In the genomic region with DNA sequence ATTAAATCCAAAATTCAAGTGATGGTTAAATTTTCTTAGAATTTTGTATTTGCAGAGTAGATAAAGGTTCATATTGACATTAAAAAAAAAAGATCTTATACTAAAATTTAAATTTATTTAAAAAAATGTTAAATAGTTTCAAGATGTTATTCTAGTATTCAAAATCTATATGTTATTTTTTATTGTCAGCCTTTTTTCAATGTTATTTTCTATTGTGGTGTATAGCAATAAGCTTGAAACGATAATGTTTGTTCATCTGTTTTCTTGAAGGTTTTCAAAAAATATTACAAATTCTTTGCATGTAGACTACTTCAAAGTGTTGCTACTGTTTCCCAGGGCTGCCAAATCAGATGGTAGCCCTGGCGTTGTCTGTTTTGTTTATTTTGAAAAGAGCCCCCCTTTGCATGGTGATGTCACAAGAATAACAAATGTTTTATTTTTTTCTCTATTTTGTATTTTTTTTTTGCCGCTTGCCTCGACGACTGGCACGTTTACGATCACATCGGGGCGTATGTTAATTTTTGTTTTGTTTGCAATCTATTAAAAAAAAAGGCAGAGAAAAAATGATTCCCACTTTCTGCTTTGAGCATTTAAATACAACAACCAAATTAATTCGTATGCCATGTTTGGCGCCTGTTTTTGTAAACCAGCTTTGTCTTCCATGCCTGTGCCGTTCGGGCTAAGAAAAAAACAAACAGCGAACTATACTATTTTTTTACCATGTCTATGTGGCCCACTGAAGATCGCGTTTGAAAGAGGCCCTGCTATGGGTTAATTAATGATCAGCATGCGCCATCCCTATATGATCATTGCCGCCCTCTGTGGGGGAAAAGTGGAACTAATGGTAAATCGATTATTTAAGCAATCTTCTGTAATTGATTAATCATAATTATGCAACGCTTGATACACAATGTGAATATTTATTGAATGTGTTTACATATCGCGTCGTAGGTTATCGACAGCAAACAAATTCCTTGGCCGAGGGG, we compare ENCODE assay signal across 1 fruit fly cellular context.
TF ChIP-seq lines count a peak whose summit lies in the region.

No protein-coding gene starts in this region.

TF ChIP-seq in whole organism, embryonic, 481 proteins besides CTCF, POLR2A, EP300 and RAD21 (continued from another document and continues in another):
- TF ChIP-seq grau (tag; optimal IDR thresholded peaks at IDR 0.05; lab: Kevin White, UChicago), result peak; percentile 85
- TF ChIP-seq CG12391 (tag; optimal IDR thresholded peaks at IDR 0.05; lab: Kevin White, UChicago), result peak; percentile 81
- no peak for TF ChIP-seq oc (tag; optimal IDR thresholded peaks at IDR 0.05; lab: Kevin White, UChicago)
- no peak for TF ChIP-seq MESR4 (GFP tag; optimal IDR thresholded peaks at IDR 0.05; lab: Kevin White, UChicago)
- TF ChIP-seq CG8089 (GFP tag; optimal IDR thresholded peaks at IDR 0.05; lab: Kevin White, UChicago), result no peak
- no peak for TF ChIP-seq Fer2 (tag; optimal IDR thresholded peaks at IDR 0.05; lab: Kevin White, UChicago)
- no peak for TF ChIP-seq HLH54F (GFP tag; optimal IDR thresholded peaks at IDR 0.05; lab: Kevin White, UChicago)
- TF ChIP-seq zfh1 (GFP tag; IDR thresholded peaks at IDR 0.05; lab: Robert Waterston, UW), result peak; percentile 17; the same call in 1 of the 3 replicates
- no peak for TF ChIP-seq cato (GFP tag; optimal IDR thresholded peaks at IDR 0.05; lab: Kevin White, UChicago; ENCODE audit: borderline replicate concordance)
- peak; percentile 57 for TF ChIP-seq Xbp1 (GFP tag; optimal IDR thresholded peaks at IDR 0.05; lab: Kevin White, UChicago)
- TF ChIP-seq CG11085 (GFP tag; IDR thresholded peaks at IDR 0.05; lab: Robert Waterston, UW), result peak; percentile 14; the same call in 1 of the 2 replicates
- TF ChIP-seq CG8290 (GFP tag; optimal IDR thresholded peaks at IDR 0.05; lab: Kevin White, UChicago), result peak; percentile 1
- TF ChIP-seq CG8290 (tag; optimal IDR thresholded peaks at IDR 0.05; lab: Kevin White, UChicago), result peak in 1 of 2 experiments; percentile 90
- TF ChIP-seq tio (GFP tag; optimal IDR thresholded peaks at IDR 0.05; lab: Kevin White, UChicago), result peak; percentile 79
- TF ChIP-seq CG3847 (GFP tag; IDR thresholded peaks at IDR 0.05; lab: Robert Waterston, UW), result peak; percentile 8; the same call in 1 of the 2 replicates
- peak; percentile 20 for TF ChIP-seq ash1 (GFP tag; optimal IDR thresholded peaks at IDR 0.05; lab: Kevin White, UChicago)
- peak; percentile 33 for TF ChIP-seq CG1603 (tag; optimal IDR thresholded peaks at IDR 0.05; lab: Kevin White, UChicago)
- no peak for TF ChIP-seq CG16779 (GFP tag; IDR thresholded peaks at IDR 0.05; lab: Robert Waterston, UW)
- TF ChIP-seq run (tag; optimal IDR thresholded peaks at IDR 0.05; lab: Kevin White, UChicago), result peak; percentile 38
- no peak for TF ChIP-seq Lim3 (GFP tag; IDR thresholded peaks at IDR 0.05; lab: Robert Waterston, UW)
- TF ChIP-seq Ravus (GFP tag; IDR thresholded peaks at IDR 0.05; lab: Robert Waterston, UW), result no peak
- no peak for TF ChIP-seq Abd-B (GFP tag; optimal IDR thresholded peaks at IDR 0.05; lab: Kevin White, UChicago)
- TF ChIP-seq bab2 (GFP tag; optimal IDR thresholded peaks at IDR 0.05; lab: Kevin White, UChicago), result peak; percentile 9
- TF ChIP-seq z (GFP tag; IDR thresholded peaks at IDR 0.05; lab: Robert Waterston, UW), result no peak
- TF ChIP-seq CG8478 (optimal IDR thresholded peaks at IDR 0.05; lab: Kevin White, UChicago), result no peak
- TF ChIP-seq Hmr (GFP tag; optimal IDR thresholded peaks at IDR 0.05; lab: Kevin White, UChicago), result no peak
- peak; percentile 4 for TF ChIP-seq CG12744 (GFP tag; optimal IDR thresholded peaks at IDR 0.05; lab: Kevin White, UChicago)
- TF ChIP-seq YL-1 (GFP tag; optimal IDR thresholded peaks at IDR 0.05; lab: Kevin White, UChicago), result no peak
- TF ChIP-seq Atf-2 (GFP tag; optimal IDR thresholded peaks at IDR 0.05; lab: Kevin White, UChicago), result no peak
- peak; percentile 31 for TF ChIP-seq CG13624 (GFP tag; optimal IDR thresholded peaks at IDR 0.05; lab: Kevin White, UChicago)
- TF ChIP-seq mam (GFP tag; optimal IDR thresholded peaks at IDR 0.05; lab: Kevin White, UChicago), result peak; percentile 39
- TF ChIP-seq CG2889 (GFP tag; IDR thresholded peaks at IDR 0.05; lab: Robert Waterston, UW), result no peak
- no peak for TF ChIP-seq CG17802 (tag; optimal IDR thresholded peaks at IDR 0.05; lab: Kevin White, UChicago)
- peak; percentile 57 for TF ChIP-seq CG7556 (GFP tag; optimal IDR thresholded peaks at IDR 0.05; lab: Kevin White, UChicago)
- peak; percentile 8 for TF ChIP-seq CG1647 (GFP tag; optimal IDR thresholded peaks at IDR 0.05; lab: Kevin White, UChicago)
- TF ChIP-seq Poxn (GFP tag; IDR thresholded peaks at IDR 0.05; lab: Robert Waterston, UW), result no peak
- peak; percentile 92 for TF ChIP-seq CG7928 (GFP tag; optimal IDR thresholded peaks at IDR 0.05; lab: Kevin White, UChicago)
- peak; percentile 40; the same call in 1 of the 3 replicates for TF ChIP-seq Aef1 (GFP tag; IDR thresholded peaks at IDR 0.05; lab: Robert Waterston, UW)
- no peak for TF ChIP-seq CG3726 (GFP tag; IDR thresholded peaks at IDR 0.05; lab: Robert Waterston, UW)
- no peak; the same call in 1 of the 2 replicates for TF ChIP-seq Atf6 (GFP tag; IDR thresholded peaks at IDR 0.05; lab: Robert Waterston, UW)
- TF ChIP-seq CG6813 (GFP tag; optimal IDR thresholded peaks at IDR 0.05; lab: Kevin White, UChicago), result no peak
- peak; percentile 28 for TF ChIP-seq CG16863 (GFP tag; optimal IDR thresholded peaks at IDR 0.05; lab: Kevin White, UChicago)
- TF ChIP-seq jigr1 (GFP tag; IDR thresholded peaks at IDR 0.05; lab: Robert Waterston, UW), result no peak
- TF ChIP-seq gsb (GFP tag; IDR thresholded peaks at IDR 0.05; lab: Robert Waterston, UW), result no peak
- peak; percentile 18 for TF ChIP-seq CG17359 (tag; optimal IDR thresholded peaks at IDR 0.05; lab: Kevin White, UChicago)
- peak; percentile 18; the same call in 1 of the 2 replicates for TF ChIP-seq ara (GFP tag; IDR thresholded peaks at IDR 0.05; lab: Robert Waterston, UW)
- TF ChIP-seq pum (GFP tag; optimal IDR thresholded peaks at IDR 0.05; lab: Kevin White, UChicago), result no peak
- no peak for TF ChIP-seq bigmax (GFP tag; optimal IDR thresholded peaks at IDR 0.05; lab: Kevin White, UChicago)
- peak; percentile 56 for TF ChIP-seq bcd (GFP tag; optimal IDR thresholded peaks at IDR 0.05; lab: Kevin White, UChicago)
- TF ChIP-seq CG2129 (GFP tag; IDR thresholded peaks at IDR 0.05; lab: Robert Waterston, UW; ENCODE audit: partially characterized antibody), result no peak
- peak; percentile 26 for TF ChIP-seq Deaf1 (tag; optimal IDR thresholded peaks at IDR 0.05; lab: Kevin White, UChicago)
- no peak; the same call in 2 of the 3 replicates for TF ChIP-seq CG34422 (GFP tag; IDR thresholded peaks at IDR 0.05; lab: Robert Waterston, UW)
- TF ChIP-seq CG5245 (GFP tag; optimal IDR thresholded peaks at IDR 0.05; lab: Kevin White, UChicago), result peak; percentile 21
- TF ChIP-seq lbe (GFP tag; optimal IDR thresholded peaks at IDR 0.05; lab: Kevin White, UChicago), result no peak
- peak; percentile 0 for TF ChIP-seq CG8944 (GFP tag; optimal IDR thresholded peaks at IDR 0.05; lab: Kevin White, UChicago)
- no peak for TF ChIP-seq kay (GFP tag; optimal IDR thresholded peaks at IDR 0.05; lab: Kevin White, UChicago)
- no peak for TF ChIP-seq pnt (GFP tag; optimal IDR thresholded peaks at IDR 0.05; lab: Kevin White, UChicago)
- TF ChIP-seq MTF-1 (GFP tag; optimal IDR thresholded peaks at IDR 0.05; lab: Kevin White, UChicago; ENCODE audit: borderline replicate concordance), result peak; percentile 24
- no peak for TF ChIP-seq TFAM (GFP tag; optimal IDR thresholded peaks at IDR 0.05; lab: Kevin White, UChicago)
- TF ChIP-seq pfk (GFP tag; optimal IDR thresholded peaks at IDR 0.05; lab: Kevin White, UChicago), result no peak
- peak; percentile 40 for TF ChIP-seq scrt (GFP tag; optimal IDR thresholded peaks at IDR 0.05; lab: Kevin White, UChicago)
- peak; percentile 69 for TF ChIP-seq CG13424 (tag; optimal IDR thresholded peaks at IDR 0.05; lab: Kevin White, UChicago)
- peak; percentile 52 for TF ChIP-seq dmrt99B (tag; optimal IDR thresholded peaks at IDR 0.05; lab: Kevin White, UChicago)
- TF ChIP-seq CG9932 (GFP tag; IDR thresholded peaks at IDR 0.05; lab: Robert Waterston, UW), result peak; percentile 73
- no peak for TF ChIP-seq prd (optimal IDR thresholded peaks at IDR 0.05; lab: Kevin White, UChicago)
- peak; percentile 50; the same call in 2 of the 3 replicates for TF ChIP-seq prd (GFP tag; IDR thresholded peaks at IDR 0.05; lab: Robert Waterston, UW)
- TF ChIP-seq CG7963 (GFP tag; IDR thresholded peaks at IDR 0.05; lab: Robert Waterston, UW; ENCODE audit: partially characterized antibody), result no peak
- peak; percentile 30; the same call in 1 of the 3 replicates for TF ChIP-seq CG14050 (GFP tag; IDR thresholded peaks at IDR 0.05; lab: Robert Waterston, UW)
- TF ChIP-seq Bteb2 (GFP tag; optimal IDR thresholded peaks at IDR 0.05; lab: Kevin White, UChicago), result no peak
- peak; percentile 77 for TF ChIP-seq mirr (GFP tag; optimal IDR thresholded peaks at IDR 0.05; lab: Kevin White, UChicago)
- TF ChIP-seq gfzf (GFP tag; optimal IDR thresholded peaks at IDR 0.05; lab: Kevin White, UChicago), result no peak
- TF ChIP-seq croc (GFP tag; conservative IDR thresholded peaks at IDR 0.05; lab: Robert Waterston, UW), result no peak
- peak; percentile 56; the same call in 1 of the 3 replicates for TF ChIP-seq CG17361 (GFP tag; IDR thresholded peaks at IDR 0.05; lab: Robert Waterston, UW)
- peak; percentile 52 for TF ChIP-seq CG7786 (GFP tag; optimal IDR thresholded peaks at IDR 0.05; lab: Kevin White, UChicago)
- peak; percentile 54 for TF ChIP-seq CG31365 (tag; optimal IDR thresholded peaks at IDR 0.05; lab: Kevin White, UChicago)
- peak; percentile 35 for TF ChIP-seq Blimp-1 (GFP tag; optimal IDR thresholded peaks at IDR 0.05; lab: Kevin White, UChicago)
- TF ChIP-seq CG13894 (tag; optimal IDR thresholded peaks at IDR 0.05; lab: Kevin White, UChicago), result peak; percentile 93
- peak; percentile 38 for TF ChIP-seq ind (GFP tag; optimal IDR thresholded peaks at IDR 0.05; lab: Kevin White, UChicago)
- TF ChIP-seq CG14860 (GFP tag; IDR thresholded peaks at IDR 0.05; lab: Robert Waterston, UW; ENCODE audit: partially characterized antibody), result no peak
- TF ChIP-seq pan (optimal IDR thresholded peaks at IDR 0.05; lab: Kevin White, UChicago), result no peak
- peak in 1 of 2 experiments; percentile 4 for TF ChIP-seq pan (GFP tag; optimal IDR thresholded peaks at IDR 0.05 in 1 of 2, IDR thresholded peaks at IDR 0.05 in 1 of 2)
- TF ChIP-seq Oli (tag; optimal IDR thresholded peaks at IDR 0.05; lab: Kevin White, UChicago), result peak; percentile 63
- TF ChIP-seq pros (GFP tag; optimal IDR thresholded peaks at IDR 0.05; lab: Kevin White, UChicago), result no peak
- no peak for TF ChIP-seq Xrp1 (GFP tag; IDR thresholded peaks at IDR 0.05; lab: Robert Waterston, UW)
- TF ChIP-seq Bdp1 (GFP tag; optimal IDR thresholded peaks at IDR 0.05; lab: Kevin White, UChicago), result no peak
- TF ChIP-seq CG9609 (GFP tag; optimal IDR thresholded peaks at IDR 0.05; lab: Kevin White, UChicago), result peak; percentile 12
- no peak for TF ChIP-seq CG4282 (GFP tag; optimal IDR thresholded peaks at IDR 0.05; lab: Kevin White, UChicago)
- TF ChIP-seq crp (GFP tag; optimal IDR thresholded peaks at IDR 0.05; lab: Kevin White, UChicago), result no peak
- TF ChIP-seq ftz-f1 (GFP tag; optimal IDR thresholded peaks at IDR 0.05; lab: Kevin White, UChicago), result no peak
- TF ChIP-seq slbo (GFP tag; IDR thresholded peaks at IDR 0.05; lab: Robert Waterston, UW), result peak; percentile 53
- TF ChIP-seq Eip74EF (GFP tag; optimal IDR thresholded peaks at IDR 0.05; lab: Kevin White, UChicago), result peak in 1 of 2 experiments; percentile 36
- TF ChIP-seq Kr (GFP tag; optimal IDR thresholded peaks at IDR 0.05; lab: Kevin White, UChicago), result no peak
- TF ChIP-seq CG9876 (GFP tag; optimal IDR thresholded peaks at IDR 0.05; lab: Kevin White, UChicago), result no peak
- TF ChIP-seq Awh (GFP tag; IDR thresholded peaks at IDR 0.05; lab: Robert Waterston, UW), result peak; percentile 52; the same call in 1 of the 2 replicates
- peak; percentile 90 for TF ChIP-seq abd-A (tag; optimal IDR thresholded peaks at IDR 0.05; lab: Kevin White, UChicago)
- no peak for TF ChIP-seq trh (GFP tag; optimal IDR thresholded peaks at IDR 0.05; lab: Kevin White, UChicago)
- peak; percentile 67 for TF ChIP-seq Atf3 (GFP tag; optimal IDR thresholded peaks at IDR 0.05; lab: Kevin White, UChicago)
- TF ChIP-seq CG6854 (GFP tag; optimal IDR thresholded peaks at IDR 0.05; lab: Kevin White, UChicago), result no peak
- peak; percentile 48 for TF ChIP-seq chn (GFP tag; optimal IDR thresholded peaks at IDR 0.05; lab: Kevin White, UChicago)
- no peak for TF ChIP-seq CG10431 (GFP tag; optimal IDR thresholded peaks at IDR 0.05; lab: Kevin White, UChicago)
- TF ChIP-seq CG6654 (GFP tag; optimal IDR thresholded peaks at IDR 0.05; lab: Kevin White, UChicago), result no peak
- peak; percentile 49 for TF ChIP-seq CrebB (tag; optimal IDR thresholded peaks at IDR 0.05; lab: Kevin White, UChicago)
- TF ChIP-seq insv (GFP tag; optimal IDR thresholded peaks at IDR 0.05; lab: Kevin White, UChicago), result no peak
- peak; percentile 31; the same call in 1 of the 3 replicates for TF ChIP-seq CG11695 (GFP tag; IDR thresholded peaks at IDR 0.05; lab: Robert Waterston, UW)
- no peak for TF ChIP-seq HLH4C (GFP tag; IDR thresholded peaks at IDR 0.05; lab: Robert Waterston, UW; ENCODE audit: partially characterized antibody)
- TF ChIP-seq CG33213 (GFP tag; optimal IDR thresholded peaks at IDR 0.05; lab: Kevin White, UChicago), result no peak
- no peak for TF ChIP-seq psq (GFP tag; optimal IDR thresholded peaks at IDR 0.05; lab: Kevin White, UChicago)
- no peak for TF ChIP-seq hbn (GFP tag; IDR thresholded peaks at IDR 0.05; lab: Robert Waterston, UW; ENCODE audit: partially characterized antibody)
- TF ChIP-seq Pdp1 (GFP tag; optimal IDR thresholded peaks at IDR 0.05; lab: Kevin White, UChicago), result peak in 1 of 2 experiments; percentile 76
- peak; percentile 40 for TF ChIP-seq trem (tag; optimal IDR thresholded peaks at IDR 0.05; lab: Kevin White, UChicago)
- peak; percentile 27; the same call in 1 of the 2 replicates for TF ChIP-seq Scr (GFP tag; IDR thresholded peaks at IDR 0.05; lab: Robert Waterston, UW; ENCODE audit: partially characterized antibody)
- TF ChIP-seq esg (GFP tag; conservative IDR thresholded peaks at IDR 0.05; lab: Robert Waterston, UW), result peak; percentile 65
- TF ChIP-seq CG17385 (GFP tag; optimal IDR thresholded peaks at IDR 0.05; lab: Kevin White, UChicago), result peak; percentile 55
- peak; percentile 4 for TF ChIP-seq CG7987 (GFP tag; optimal IDR thresholded peaks at IDR 0.05; lab: Kevin White, UChicago)
- TF ChIP-seq fd102C (GFP tag; optimal IDR thresholded peaks at IDR 0.05; lab: Kevin White, UChicago), result no peak
- TF ChIP-seq PHDP (tag; optimal IDR thresholded peaks at IDR 0.05; lab: Kevin White, UChicago), result peak; percentile 61
- no peak for TF ChIP-seq bowl (GFP tag; IDR thresholded peaks at IDR 0.05; lab: Robert Waterston, UW)
- TF ChIP-seq stc (GFP tag; IDR thresholded peaks at IDR 0.05; lab: Robert Waterston, UW), result peak; percentile 29
